Fruit fly (Drosophila melanogaster): ENCODE data around the gene Cyp4g1.

Cyp4g1 gene

dm6 chrX:493445-494190 is 24.5 kb upstream of the Cyp4g1 start, which contains the start of gene CG17896 (continued):
- TF ChIP-seq CG7786 (GFP tag; optimal IDR thresholded peaks at IDR 0.05) (peak; percentile 99), HLH3B (GFP tag; IDR thresholded peaks at IDR 0.05) (peak; percentile 97), CG13775 (GFP tag; optimal IDR thresholded peaks at IDR 0.05) (peak; percentile 96), pum (GFP tag; optimal IDR thresholded peaks at IDR 0.05) (peak; percentile 98), CG1792 (GFP tag; optimal IDR thresholded peaks at IDR 0.05) (peak; percentile 98), Lhr (GFP tag; optimal IDR thresholded peaks at IDR 0.05) (peak; percentile 80), mld (GFP tag; IDR thresholded peaks at IDR 0.05; ENCODE audit: partially characterized antibody) (no peak), CG30020 (tag; optimal IDR thresholded peaks at IDR 0.05) (peak; percentile 55), CG4707 (GFP tag; optimal IDR thresholded peaks at IDR 0.05) (peak; percentile 85), CG17361 (GFP tag; IDR thresholded peaks at IDR 0.05) (peak; percentile 97), corto (GFP tag; optimal IDR thresholded peaks at IDR 0.05) (peak; percentile 92), shn (GFP tag; optimal IDR thresholded peaks at IDR 0.05) (peak; percentile 98), CG11723 (GFP tag; optimal IDR thresholded peaks at IDR 0.05) (peak; percentile 89), BtbVII (GFP tag; optimal IDR thresholded peaks at IDR 0.05) (peak; percentile 97), CG31224 (GFP tag; IDR thresholded peaks at IDR 0.05) (peak; percentile 98), org-1 (GFP tag; optimal IDR thresholded peaks at IDR 0.05) (peak; percentile 98), lab (GFP tag; optimal IDR thresholded peaks at IDR 0.05) (peak; percentile 99), Sox100B (GFP tag; optimal IDR thresholded peaks at IDR 0.05) (peak; percentile 92), en (GFP tag; optimal IDR thresholded peaks at IDR 0.05) (peak; percentile 96), klu (GFP tag; IDR thresholded peaks at IDR 0.05) (peak; percentile 97), Mes4 (GFP tag; optimal IDR thresholded peaks at IDR 0.05) (peak; percentile 93), CG15514 (GFP tag; optimal IDR thresholded peaks at IDR 0.05) (peak; percentile 94), Mad (GFP tag; optimal IDR thresholded peaks at IDR 0.05) (peak; percentile 97), CG6765 (GFP tag; optimal IDR thresholded peaks at IDR 0.05) (peak; percentile 95), sob (GFP tag; IDR thresholded peaks at IDR 0.05) (peak; percentile 99), CG12769 (tag; optimal IDR thresholded peaks at IDR 0.05) (peak; percentile 100), CG8924 (tag; optimal IDR thresholded peaks at IDR 0.05) (peak; percentile 98), CG13296 (GFP tag; optimal IDR thresholded peaks at IDR 0.05) (peak; percentile 97), CG34422 (GFP tag; IDR thresholded peaks at IDR 0.05) (peak; percentile 98), sna (GFP tag; IDR thresholded peaks at IDR 0.05; ENCODE audit: partially characterized antibody) (no peak), CG7987 (GFP tag; optimal IDR thresholded peaks at IDR 0.05) (peak; percentile 95), gsb (GFP tag; IDR thresholded peaks at IDR 0.05) (peak; percentile 98), vvl (GFP tag; IDR thresholded peaks at IDR 0.05) (peak; percentile 98), al (GFP tag; IDR thresholded peaks at IDR 0.05) (peak; percentile 99), CG12659 (GFP tag; optimal IDR thresholded peaks at IDR 0.05) (peak; percentile 98), Bgb (GFP tag; IDR thresholded peaks at IDR 0.05; ENCODE audit: partially characterized antibody) (no peak; the same call in 1 of the 2 replicates), kay (GFP tag; optimal IDR thresholded peaks at IDR 0.05) (peak; percentile 94), CG34376 (GFP tag; optimal IDR thresholded peaks at IDR 0.05) (peak; percentile 91), CG7556 (GFP tag; optimal IDR thresholded peaks at IDR 0.05) (peak; percentile 96), ap (GFP tag; IDR thresholded peaks at IDR 0.05) (peak; percentile 89), nerfin-2 (GFP tag; IDR thresholded peaks at IDR 0.05; ENCODE audit: partially characterized antibody) (no peak), CG4282 (GFP tag; optimal IDR thresholded peaks at IDR 0.05) (peak; percentile 96), cg (GFP tag; optimal IDR thresholded peaks at IDR 0.05) (peak; percentile 96), ftz-f1 (GFP tag; optimal IDR thresholded peaks at IDR 0.05) (peak; percentile 19), nom (GFP tag; optimal IDR thresholded peaks at IDR 0.05) (peak; percentile 89), Pdp1 (GFP tag; optimal IDR thresholded peaks at IDR 0.05) (peak; percentile 97 to 99), CG4424 (GFP tag; optimal IDR thresholded peaks at IDR 0.05) (peak; percentile 96), Neu2 (GFP tag; optimal IDR thresholded peaks at IDR 0.05; ENCODE audit: borderline replicate concordance) (peak; percentile 93)
